Fruit fly (Drosophila melanogaster) whole organism, pupa: Measurements from ENCODE around the gene CecA2.

Experiments
- CG10348 ChIP-seq: fragments of 200-800 bp; sonication (Bioruptor generic); IDR thresholded peaks from 2 replicates; pipeline ENCODE4 v1.3.6; 2022; ENCODE audit warnings: missing biosample characterization, missing genetic modification characterization
- CG13204 ChIP-seq: fragments of 200-800 bp; sonication (Bioruptor generic); optimal IDR thresholded peaks from 2 replicates; lab custom pipeline; 2018; ENCODE audit warnings: missing biosample characterization, mild to moderate bottlenecking, missing genetic modification characterization, moderate library complexity
- CG14655 ChIP-seq: fragments of 200-800 bp; sonication (Bioruptor generic); optimal IDR thresholded peaks from 3 replicates; lab custom pipeline; 2017; ENCODE audit warnings: mild to moderate bottlenecking, missing biosample characterization, missing genetic modification reagents, missing genetic modification characterization
- EcR ChIP-seq: fragments of 200-800 bp; sonication (Bioruptor generic); optimal IDR thresholded peaks from 3 replicates; lab custom pipeline; 2019; ENCODE audit warnings: missing biosample characterization, missing genetic modification characterization, mild to moderate bottlenecking, moderate library complexity, missing genetic modification reagents
- Pif1A ChIP-seq: fragments of 200-800 bp; sonication (Bioruptor generic); optimal IDR thresholded peaks from 3 replicates; lab custom pipeline; 2016; ENCODE audit warnings: missing biosample characterization, missing genetic modification characterization

DNA sequence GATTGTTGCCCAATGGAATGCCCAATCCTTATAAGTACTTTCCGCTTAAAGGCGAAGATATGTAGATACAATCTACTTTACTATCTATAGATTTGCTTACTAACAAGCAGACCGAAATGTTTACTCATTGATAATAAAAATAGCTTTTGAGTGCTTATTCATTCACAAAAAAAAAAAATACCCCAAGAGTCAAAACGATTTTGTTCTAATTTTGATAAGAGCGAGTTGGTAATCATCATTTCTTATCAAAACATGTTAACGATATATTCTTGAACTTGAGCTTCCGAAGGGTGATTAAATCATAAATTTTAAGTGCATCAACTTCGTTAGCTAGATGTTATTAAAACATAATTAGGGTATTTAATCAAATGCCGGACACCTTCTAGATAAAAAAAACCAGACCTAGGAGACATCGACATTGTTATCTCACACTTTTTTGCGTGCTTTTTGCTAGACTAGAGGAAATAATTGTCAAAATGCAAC is 38.6 kb downstream of the CecA2 start, which contains the start of gene CG9682:
- TF ChIP-seq EcR: no peak
- TF ChIP-seq Pif1A: no peak
- TF ChIP-seq CG14655 (GFP tag; lab: Kevin White, UChicago): no peak
- no peak for TF ChIP-seq CG10348 (GFP tag; lab: Robert Waterston, UW)
- no peak for TF ChIP-seq CG13204 (GFP tag; lab: Kevin White, UChicago)
